Worm (Caenorhabditis elegans): ENCODE results near the gene uda-1.

The uda-1 gene

DNA sequence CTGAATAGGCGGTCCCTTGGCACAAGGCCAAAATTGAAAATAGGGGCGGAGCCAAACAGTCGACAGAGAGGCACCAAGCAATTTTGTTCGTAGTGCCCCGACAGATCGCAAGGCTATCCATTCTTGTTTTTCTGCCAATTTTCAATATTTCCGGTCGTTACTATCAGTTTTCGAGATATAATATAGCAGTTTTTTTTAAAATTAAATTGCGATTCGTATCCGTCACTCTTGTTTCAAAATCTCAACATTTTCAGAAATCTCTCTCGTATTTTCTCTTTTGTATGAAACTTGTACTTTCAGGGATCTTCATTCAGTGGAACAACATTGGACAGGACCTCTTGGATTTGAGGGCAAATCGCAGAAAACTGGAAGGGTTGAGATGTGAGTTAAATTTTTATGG is 32.5 kb downstream of the uda-1 start, which contains the start of gene F57A8.1:
Gene F57A8.1, plus strand, starts transcription at position 301 of the 400 bp plus-strand sequence.
- TF ChIP-seq npax-4 (tag; optimal IDR thresholded peaks at IDR 0.05) (no peak), odd-2 (tag; optimal IDR thresholded peaks at IDR 0.05) (no peak), K09A11.1 (tag; optimal IDR thresholded peaks at IDR 0.05; ENCODE audit: insufficient read depth) (no peak), hlh-13 (GFP tag; optimal IDR thresholded peaks at IDR 0.05) (no peak), ceh-24 (tag; optimal IDR thresholded peaks at IDR 0.05) (no peak), tbx-2 (tag; optimal IDR thresholded peaks at IDR 0.05) (no peak)

DNA sequence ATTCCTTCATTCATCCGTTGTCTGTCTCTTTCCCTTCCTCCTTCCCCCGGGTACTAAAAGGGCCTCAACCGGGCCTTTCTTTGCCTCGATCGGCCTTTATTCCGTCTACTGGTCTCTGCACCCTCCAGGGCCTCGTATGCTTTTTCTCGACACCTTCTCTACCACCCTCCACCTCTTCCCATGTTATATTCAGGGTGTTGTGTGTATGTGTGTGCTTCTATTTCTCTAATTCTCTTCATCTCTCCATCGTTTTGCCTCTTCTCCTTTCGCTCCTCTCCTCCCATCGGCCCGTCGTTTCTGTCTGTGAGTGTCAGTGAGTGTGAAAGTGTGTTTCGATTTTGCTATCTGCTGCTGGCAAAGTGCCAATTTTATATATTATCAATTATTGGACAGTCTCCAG is 35.3 kb downstream of the uda-1 start:
- TF ChIP-seq unc-55 (GFP tag; optimal IDR thresholded peaks at IDR 0.05): peak; percentile 40
- TF ChIP-seq ets-4 (tag; optimal IDR thresholded peaks at IDR 0.05): peak; percentile 65
- TF ChIP-seq ceh-34 (tag; optimal IDR thresholded peaks at IDR 0.05): peak; percentile 80
- TF ChIP-seq pha-2 (tag; optimal IDR thresholded peaks at IDR 0.05): no peak
- no peak for TF ChIP-seq nhr-11 (tag; optimal IDR thresholded peaks at IDR 0.05)
- TF ChIP-seq sdc-2 (tag; optimal IDR thresholded peaks at IDR 0.05): peak; percentile 53
- no peak for TF ChIP-seq ceh-2 (tag; optimal IDR thresholded peaks at IDR 0.05)
- TF ChIP-seq elt-2 (tag; optimal IDR thresholded peaks at IDR 0.05): peak; percentile 46
- peak; percentile 27 for TF ChIP-seq ceh-30 (tag; optimal IDR thresholded peaks at IDR 0.05)
- no peak for TF ChIP-seq unc-3 (GFP tag; conservative IDR thresholded peaks at IDR 0.05)
- TF ChIP-seq unc-3 (tag; optimal IDR thresholded peaks at IDR 0.05): no peak
- TF ChIP-seq dmd-4 (tag; optimal IDR thresholded peaks at IDR 0.05; ENCODE audit: borderline replicate concordance): peak; percentile 27
- peak; percentile 36 for TF ChIP-seq pros-1 (tag; optimal IDR thresholded peaks at IDR 0.05)
- peak; percentile 52 for TF ChIP-seq ref-2 (tag; optimal IDR thresholded peaks at IDR 0.05)
- peak; percentile 47 for TF ChIP-seq dve-1 (tag; optimal IDR thresholded peaks at IDR 0.05)
- TF ChIP-seq ceh-18 (tag; optimal IDR thresholded peaks at IDR 0.05): peak; percentile 29
- TF ChIP-seq C08G9.2 (tag; optimal IDR thresholded peaks at IDR 0.05): peak; percentile 35
- TF ChIP-seq ceh-6 (GFP tag; optimal IDR thresholded peaks at IDR 0.05): peak; percentile 25
- peak; percentile 31; the same call in 1 of the 2 replicates for TF ChIP-seq sox-2 (GFP tag; IDR thresholded peaks at IDR 0.05)
- TF ChIP-seq tbx-2 (tag; optimal IDR thresholded peaks at IDR 0.05): peak; percentile 79
- TF ChIP-seq hlh-6 (tag; optimal IDR thresholded peaks at IDR 0.05): peak; percentile 17
- peak; percentile 85 for TF ChIP-seq ceh-31 (tag; optimal IDR thresholded peaks at IDR 0.05)
- TF ChIP-seq rnt-1 (tag; optimal IDR thresholded peaks at IDR 0.05): peak; percentile 8
- TF ChIP-seq ceh-24 (tag; optimal IDR thresholded peaks at IDR 0.05): no peak
- TF ChIP-seq nfya-1 (tag; optimal IDR thresholded peaks at IDR 0.05): peak; percentile 83
- no peak for TF ChIP-seq ahr-1 (tag; optimal IDR thresholded peaks at IDR 0.05)
- TF ChIP-seq mec-3 (tag; optimal IDR thresholded peaks at IDR 0.05; ENCODE audit: borderline replicate concordance): no peak

DNA sequence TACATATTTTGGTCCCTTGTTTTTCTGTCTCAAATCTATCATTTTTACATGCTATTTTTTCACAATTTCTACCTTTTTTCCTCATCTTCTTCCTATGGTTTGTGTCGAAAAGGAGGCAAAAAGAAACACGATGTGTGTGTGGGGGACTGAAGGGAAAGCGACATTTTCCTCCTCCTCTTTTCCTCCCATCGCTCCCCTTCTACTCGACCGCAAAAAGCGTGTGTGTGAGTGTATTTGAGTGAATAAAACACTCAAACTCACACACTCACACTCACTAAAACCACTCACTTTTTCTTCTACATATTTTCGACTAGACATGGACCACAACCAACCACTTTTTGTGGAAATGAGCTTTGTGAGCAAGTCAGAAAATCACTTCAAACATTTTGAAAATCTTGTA is 36.9 kb downstream of the uda-1 start:
- TF ChIP-seq ceh-6 (GFP tag; optimal IDR thresholded peaks at IDR 0.05) (peak; percentile 9), ceh-9 (tag; optimal IDR thresholded peaks at IDR 0.05) (no peak)

DNA sequence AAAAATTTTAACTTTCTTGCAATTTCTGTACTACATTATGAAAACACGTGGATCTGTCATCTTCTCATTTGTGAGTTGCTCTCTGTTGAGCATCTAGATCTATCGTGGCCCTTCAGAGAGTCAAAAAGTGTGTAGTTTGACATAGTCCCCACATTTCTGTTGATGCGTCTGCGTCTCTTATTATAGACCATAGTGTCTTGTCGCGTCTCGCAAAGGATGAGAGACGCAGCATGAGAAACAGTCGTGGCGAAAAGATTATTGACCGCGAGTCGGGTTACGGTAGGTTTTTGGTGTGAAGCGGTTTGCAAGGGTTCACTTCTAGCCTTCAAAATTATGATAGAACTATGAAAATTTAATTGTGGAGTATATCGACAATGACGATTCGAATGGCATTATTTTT is 37.7 kb downstream of the uda-1 start:
- TF ChIP-seq sox-2 (GFP tag; IDR thresholded peaks at IDR 0.05) (no peak), ceh-48 (tag; optimal IDR thresholded peaks at IDR 0.05) (peak; percentile 63), nfya-1 (tag; optimal IDR thresholded peaks at IDR 0.05) (peak; percentile 84), fkh-6 (tag; optimal IDR thresholded peaks at IDR 0.05) (no peak), pax-1 (tag; optimal IDR thresholded peaks at IDR 0.05) (peak; percentile 32), unc-55 (GFP tag; optimal IDR thresholded peaks at IDR 0.05) (peak; percentile 90), tbx-2 (tag; optimal IDR thresholded peaks at IDR 0.05) (peak; percentile 48), ceh-19 (GFP tag; optimal IDR thresholded peaks at IDR 0.05) (no peak), ceh-31 (tag; optimal IDR thresholded peaks at IDR 0.05) (peak; percentile 72), K09A11.1 (tag; optimal IDR thresholded peaks at IDR 0.05; ENCODE audit: insufficient read depth) (peak; percentile 4), fax-1 (tag; optimal IDR thresholded peaks at IDR 0.05) (no peak), unc-86 (tag; optimal IDR thresholded peaks at IDR 0.05) (no peak), rnt-1 (tag; optimal IDR thresholded peaks at IDR 0.05) (peak; percentile 20), nhr-11 (tag; optimal IDR thresholded peaks at IDR 0.05) (no peak), hlh-13 (GFP tag; optimal IDR thresholded peaks at IDR 0.05) (no peak), hlh-15 (tag; optimal IDR thresholded peaks at IDR 0.05) (no peak), che-1 (tag; optimal IDR thresholded peaks at IDR 0.05) (no peak), pha-4 (tag; optimal IDR thresholded peaks at IDR 0.05) (no peak), ceh-30 (tag; optimal IDR thresholded peaks at IDR 0.05) (no peak), ceh-34 (tag; optimal IDR thresholded peaks at IDR 0.05) (peak; percentile 57), ceh-18 (tag; optimal IDR thresholded peaks at IDR 0.05) (peak; percentile 16), syd-9 (tag; optimal IDR thresholded peaks at IDR 0.05) (no peak), dve-1 (tag; optimal IDR thresholded peaks at IDR 0.05) (peak; percentile 51), unc-42 (tag; optimal IDR thresholded peaks at IDR 0.05) (peak; percentile 25), hlh-30 (tag; optimal IDR thresholded peaks at IDR 0.05; ENCODE audit: insufficient read depth) (peak; percentile 50), pros-1 (tag; optimal IDR thresholded peaks at IDR 0.05) (peak; percentile 10), hlh-8 (tag; optimal IDR thresholded peaks at IDR 0.05) (no peak), hlh-6 (tag; optimal IDR thresholded peaks at IDR 0.05) (no peak)

All from whole organism, late embryonic.